Worm (Caenorhabditis elegans): Measurements from ENCODE around the gene math-25.
"Not testable (repeated sequence)": the region's sequence is repeated elsewhere in the genome, so short reads cannot be mapped to it uniquely, and the experiment has no call there.

math-25 gene

ce11 chrII:1851716-1852115 is 44.1 kb upstream of the math-25 start (continued):
- no peak for TF ChIP-seq pha-4 (GFP tag; IDR thresholded peaks at IDR 0.05)
- TF ChIP-seq pha-4 (tag; optimal IDR thresholded peaks at IDR 0.05): no peak
- TF ChIP-seq ama-1 (optimal IDR thresholded peaks at IDR 0.05): no peak
- TF ChIP-seq F26F4.8 (GFP tag; conservative IDR thresholded peaks at IDR 0.05): no peak
- no peak for TF ChIP-seq hif-1 (tag; optimal IDR thresholded peaks at IDR 0.05)
- no peak for TF ChIP-seq ceh-82 (tag; optimal IDR thresholded peaks at IDR 0.05)
- TF ChIP-seq dmd-9 (GFP tag; IDR thresholded peaks at IDR 0.05): no peak
- peak; percentile 99 for TF ChIP-seq pqm-1 (tag; optimal IDR thresholded peaks at IDR 0.05)
- TF ChIP-seq tra-1 (GFP tag; IDR thresholded peaks at IDR 0.05): peak; percentile 97
- peak; percentile 52; the same call in 1 of the 2 replicates for TF ChIP-seq nhr-42 (GFP tag; IDR thresholded peaks at IDR 0.05)
- TF ChIP-seq nhr-237 (tag; optimal IDR thresholded peaks at IDR 0.05): no peak
- no peak for TF ChIP-seq daf-16 (GFP tag; optimal IDR thresholded peaks at IDR 0.05)
- TF ChIP-seq daf-16 (tag; optimal IDR thresholded peaks at IDR 0.05): peak; percentile 85
- TF ChIP-seq fkh-10 (GFP tag; optimal IDR thresholded peaks at IDR 0.05): no peak
- TF ChIP-seq nhr-41 (GFP tag; IDR thresholded peaks at IDR 0.05): no peak
- no peak for TF ChIP-seq F44E2.7 (GFP tag; IDR thresholded peaks at IDR 0.05)
- TF ChIP-seq nhr-111 (GFP tag; optimal IDR thresholded peaks at IDR 0.05): no peak

- no peak for TF ChIP-seq dve-1 (tag; optimal IDR thresholded peaks at IDR 0.05; ENCODE audit: insufficient read depth)
- no peak for TF ChIP-seq F49E8.2 (tag; optimal IDR thresholded peaks at IDR 0.05; ENCODE audit: borderline replicate concordance)
- TF ChIP-seq zfp-2 (tag; optimal IDR thresholded peaks at IDR 0.05): no peak
- no peak for TF ChIP-seq lin-13 (GFP tag; optimal IDR thresholded peaks at IDR 0.05)
- no peak for TF ChIP-seq arid-1 (GFP tag; conservative IDR thresholded peaks at IDR 0.05)
- TF ChIP-seq unc-62 (GFP tag; optimal IDR thresholded peaks at IDR 0.05 in 1 of 2): no peak
- TF ChIP-seq unc-62 (tag; optimal IDR thresholded peaks at IDR 0.05): no peak
- no peak for TF ChIP-seq ceh-44 (GFP tag; IDR thresholded peaks at IDR 0.05)
- TF ChIP-seq rbr-2 (tag; optimal IDR thresholded peaks at IDR 0.05): no peak
- TF ChIP-seq hlh-11 (tag; optimal IDR thresholded peaks at IDR 0.05): no peak
These were observed 43.4 kb upstream of the math-25 start, which contains the start of gene C52E2.2 for ce11 chrII:1852503-1852902. C52E2.2 (plus strand) TSS chrII:1852803.

ce11 chrII:1854094-1854493 is 41.8 kb upstream of the math-25 start, which contains the start of gene fbxb-95:
fbxb-95 (plus strand) TSS chrII:1854394.
- not testable (repeated sequence) for TF ChIP-seq ZK337.2 (GFP tag; IDR thresholded peaks at IDR 0.05); hlh-11 (tag; optimal IDR thresholded peaks at IDR 0.05); T20F7.1 (GFP tag; optimal IDR thresholded peaks at IDR 0.05)

- TF ChIP-seq set-16 (GFP tag; IDR thresholded peaks at IDR 0.05) (0 out of 2 replicates have a peak, but pooled peaks have one; percentile 12), tra-1 (GFP tag; IDR thresholded peaks at IDR 0.05) (peak; percentile 99)
These were observed 40.4 kb upstream of the math-25 start for ce11 chrII:1855447-1855846.

- TF ChIP-seq mxl-3 (GFP tag; optimal IDR thresholded peaks at IDR 0.05); mdl-1 (tag; optimal IDR thresholded peaks at IDR 0.05); unc-39 (tag; optimal IDR thresholded peaks at IDR 0.05): not testable (repeated sequence)
These were observed 34.5 kb upstream of the math-25 start, which contains the start of gene C16C4.18 for ce11 chrII:1861285-1861793. C16C4.18 (minus strand) TSS chrII:1861335.

- not testable (repeated sequence) for TF ChIP-seq ceh-28 (tag; optimal IDR thresholded peaks at IDR 0.05); unc-130 (GFP tag; optimal IDR thresholded peaks at IDR 0.05); spr-1 (tag; optimal IDR thresholded peaks at IDR 0.05)
These were observed 33.5 kb upstream of the math-25 start, which contains the start of gene fbxb-98 for ce11 chrII:1862334-1862733. fbxb-98 (plus strand) TSS chrII:1862634.
